Fruit fly (Drosophila melanogaster) whole organism, embryonic: ENCODE measurements around the gene Idgf3.

ENCODE experiments used
- Abd-B ChIP-seq: fragments of 200-800 bp; sonication (Bioruptor generic); optimal IDR thresholded peaks from 2 replicates; lab custom pipeline; 2018; ENCODE audit warnings: missing biosample characterization, mild to moderate bottlenecking, missing genetic modification characterization, moderate library complexity
- Ada2b ChIP-seq: fragments of 200-800 bp; sonication (Bioruptor generic); IDR thresholded peaks from 2 replicates; pipeline ENCODE4 v1.3.6; 2022; ENCODE audit warnings: missing biosample characterization, missing genetic modification characterization
- CG10274 ChIP-seq: fragments of 200-800 bp; sonication (Bioruptor generic); optimal IDR thresholded peaks from 3 replicates; lab custom pipeline; 2017; ENCODE audit warnings: missing biosample characterization, mild to moderate bottlenecking, missing genetic modification characterization
- CG10321 ChIP-seq: fragments of 200-800 bp; sonication (Bioruptor generic); IDR thresholded peaks from 2 replicates; pipeline ENCODE4 v1.3.6; 2022; ENCODE audit warnings: missing biosample characterization, missing genetic modification characterization
- CG11456 ChIP-seq: fragments of 200-800 bp; sonication (Bioruptor generic); IDR thresholded peaks from 3 replicates; pipeline ENCODE4 v1.3.6; 2022; ENCODE audit warnings: missing biosample characterization, missing genetic modification characterization
- CG12769 ChIP-seq: fragments of 200-800 bp; sonication (Bioruptor generic); optimal IDR thresholded peaks from 2 replicates; lab custom pipeline; 2019; ENCODE audit warnings: missing biosample characterization, mild to moderate bottlenecking, missing genetic modification characterization, moderate library complexity
- CG15514 ChIP-seq: fragments of 200-800 bp; sonication (Bioruptor generic); optimal IDR thresholded peaks from 3 replicates; lab custom pipeline; 2017; ENCODE audit warnings: missing biosample characterization, missing genetic modification characterization, mild to moderate bottlenecking, moderate library complexity, missing genetic modification reagents
- CG17359 ChIP-seq: fragments of 200-800 bp; sonication (Bioruptor generic); optimal IDR thresholded peaks from 3 replicates; lab custom pipeline; 2018; ENCODE audit warnings: missing biosample characterization, mild to moderate bottlenecking, missing genetic modification characterization, moderate library complexity
- CG2116 ChIP-seq: fragments of 200-800 bp; sonication (Bioruptor generic); optimal IDR thresholded peaks from 3 replicates; lab custom pipeline; 2018; ENCODE audit warnings: missing biosample characterization, mild to moderate bottlenecking, missing genetic modification characterization
- CG2712 ChIP-seq: fragments of 200-800 bp; optimal IDR thresholded peaks from 3 replicates; lab custom pipeline; 2019; ENCODE audit warnings: missing biosample characterization, mild to moderate bottlenecking, missing genetic modification characterization, moderate library complexity
- CG30020 ChIP-seq: fragments of 200-800 bp; optimal IDR thresholded peaks from 2 replicates; lab custom pipeline; 2019; ENCODE audit warnings: missing biosample characterization, mild to moderate bottlenecking, missing genetic modification characterization, moderate library complexity
- CG3163 ChIP-seq: fragments of 200-800 bp; sonication (Bioruptor generic); optimal IDR thresholded peaks from 3 replicates; lab custom pipeline; 2016; ENCODE audit warnings: missing biosample characterization, missing genetic modification characterization
- CG32772 ChIP-seq: fragments of 200-800 bp; sonication (Bioruptor generic); IDR thresholded peaks from 2 replicates; pipeline ENCODE4 v1.3.6; 2022; ENCODE audit warnings: missing biosample characterization, missing genetic modification characterization
- CG4730 ChIP-seq: fragments of 200-800 bp; sonication (Bioruptor generic); IDR thresholded peaks from 2 replicates; pipeline ENCODE4 v1.3.6; 2022; ENCODE audit warnings: missing biosample characterization, missing genetic modification characterization
- CG4820 ChIP-seq: fragments of 200-800 bp; sonication (Bioruptor generic); optimal IDR thresholded peaks from 3 replicates; lab custom pipeline; 2016; ENCODE audit warnings: missing biosample characterization, missing genetic modification characterization
- CG5245 ChIP-seq: fragments of 200-800 bp; sonication (Bioruptor generic); optimal IDR thresholded peaks from 3 replicates; lab custom pipeline; 2016; ENCODE audit warnings: missing biosample characterization, missing genetic modification characterization
- CG8944 ChIP-seq: fragments of 200-800 bp; sonication (Bioruptor generic); optimal IDR thresholded peaks from 3 replicates; lab custom pipeline; 2016; ENCODE audit warnings: missing biosample characterization, missing genetic modification characterization
- CkIIα-i1 ChIP-seq: fragments of 200-800 bp; sonication (Bioruptor generic); IDR thresholded peaks from 2 replicates; pipeline ENCODE4 v1.3.6; 2022; ENCODE audit warnings: missing biosample characterization, missing genetic modification characterization
- CrebB ChIP-seq: fragments of 200-800 bp; sonication (Bioruptor generic); optimal IDR thresholded peaks from 3 replicates; lab custom pipeline; 2018; ENCODE audit warnings: missing biosample characterization, mild to moderate bottlenecking, missing genetic modification characterization
- D ChIP-seq, 2 experiments: fragments of 200-800 bp in 1 of 2; fragments of >200 bp in 1 of 2; sonication (Bioruptor generic) in 1 of 2; optimal IDR thresholded peaks; 2 replicates in 1 of 2; 3 replicates in 1 of 2; lab custom pipeline; 2017; ENCODE audit warnings: mild to moderate bottlenecking in 1 of 2, missing biosample characterization in 1 of 2, missing genetic modification characterization in 1 of 2, missing genetic modification reagents in 1 of 2
- Dip3 ChIP-seq: fragments of 200-800 bp; sonication (Bioruptor generic); optimal IDR thresholded peaks from 3 replicates; lab custom pipeline; 2016; ENCODE audit warnings: missing biosample characterization, missing genetic modification characterization
- HLHmδ ChIP-seq: fragments of 200-800 bp; sonication (Bioruptor generic); optimal IDR thresholded peaks from 2 replicates; lab custom pipeline; 2018; ENCODE audit warnings: missing biosample characterization, mild to moderate bottlenecking, missing genetic modification characterization, moderate library complexity
- Nf-YA ChIP-seq: fragments of 200-800 bp; sonication (Bioruptor generic); IDR thresholded peaks from 2 replicates; pipeline ENCODE4 v1.3.6; 2022; ENCODE audit warnings: missing biosample characterization, missing genetic modification characterization
- Optix ChIP-seq: fragments of 200-800 bp; sonication (Bioruptor generic); IDR thresholded peaks from 3 replicates; pipeline ENCODE4 v1.3.6; 2022; ENCODE audit warnings: missing biosample characterization, missing genetic modification characterization
- Ptx1 ChIP-seq: fragments of 200-800 bp; sonication (Bioruptor generic); IDR thresholded peaks from 2 replicates; pipeline ENCODE4 v1.3.6; 2022; ENCODE audit warnings: missing biosample characterization, missing genetic modification characterization
- Sox100B ChIP-seq: fragments of 200-800 bp; sonication (Bioruptor generic); optimal IDR thresholded peaks from 3 replicates; lab custom pipeline; 2018; ENCODE audit warnings: missing biosample characterization, mild to moderate bottlenecking, missing genetic modification characterization
- Sry-β ChIP-seq: fragments of 200-800 bp; sonication (Bioruptor generic); optimal IDR thresholded peaks from 2 replicates; lab custom pipeline; 2018; ENCODE audit warnings: missing biosample characterization, mild to moderate bottlenecking, missing genetic modification characterization, moderate library complexity
- ara ChIP-seq: fragments of 200-800 bp; sonication (Bioruptor generic); IDR thresholded peaks from 2 replicates; pipeline ENCODE4 v1.3.6; 2022; ENCODE audit warnings: missing biosample characterization, missing genetic modification characterization
- cas ChIP-seq: fragments of 200-800 bp; sonication (Bioruptor generic); IDR thresholded peaks from 2 replicates; pipeline ENCODE4 v1.3.6; 2022; ENCODE audit warnings: missing biosample characterization, missing genetic modification characterization
- chn ChIP-seq: fragments of 200-800 bp; sonication (Bioruptor generic); optimal IDR thresholded peaks from 2 replicates; lab custom pipeline; 2016; ENCODE audit warnings: missing biosample characterization, missing genetic modification characterization
- danr ChIP-seq: fragments of 200-800 bp; sonication (Bioruptor generic); IDR thresholded peaks from 2 replicates; pipeline ENCODE4 v1.3.6; 2022; ENCODE audit warnings: missing biosample characterization, missing genetic modification characterization
- en ChIP-seq: fragments of 200-800 bp; sonication (Bioruptor generic); optimal IDR thresholded peaks from 2 replicates; lab custom pipeline; 2016; ENCODE audit warnings: missing biosample characterization, missing genetic modification characterization
- eyg ChIP-seq: fragments of 200-800 bp; sonication (Bioruptor generic); optimal IDR thresholded peaks from 3 replicates; lab custom pipeline; 2016; ENCODE audit warnings: missing biosample characterization, missing genetic modification characterization
- gce ChIP-seq: fragments of 200-800 bp; sonication (Bioruptor generic); IDR thresholded peaks from 3 replicates; pipeline ENCODE4 v1.3.6; 2022; ENCODE audit warnings: missing biosample characterization, missing genetic modification characterization
- ham ChIP-seq: fragments of 200-800 bp; sonication (Bioruptor generic); IDR thresholded peaks from 2 replicates; pipeline ENCODE4 v1.3.6; 2022; ENCODE audit warnings: missing biosample characterization, missing genetic modification characterization
- lmd ChIP-seq: fragments of 200-800 bp; sonication (Bioruptor generic); IDR thresholded peaks from 2 replicates; pipeline ENCODE4 v1.3.6; 2022; ENCODE audit warnings: missing biosample characterization, missing genetic modification characterization
- mld ChIP-seq: fragments of 200-800 bp; sonication (Bioruptor generic); IDR thresholded peaks from 3 replicates; pipeline ENCODE4 v1.3.6; 2022; ENCODE audit warnings: missing biosample characterization, missing genetic modification characterization; ENCODE audit not compliant: partially characterized antibody
- nmo ChIP-seq: fragments of 200-800 bp; sonication (Bioruptor generic); optimal IDR thresholded peaks from 2 replicates; lab custom pipeline; 2018; ENCODE audit warnings: missing biosample characterization, mild to moderate bottlenecking, missing genetic modification characterization, moderate library complexity
- peb ChIP-seq: fragments of 200-800 bp; sonication (Bioruptor generic); IDR thresholded peaks from 2 replicates; pipeline ENCODE4 v1.3.6; 2022; ENCODE audit warnings: missing biosample characterization, missing genetic modification characterization
- prd ChIP-seq, 3 experiments: fragments of >200 bp in 2 of 3; fragments of 200-800 bp in 1 of 3; sonication (Bioruptor generic) in 1 of 3; optimal IDR thresholded peaks in 2 of 3; IDR thresholded peaks in 1 of 3; 2 replicates in 2 of 3; 3 replicates in 1 of 3; pipeline versions ENCODE4 v1.3.6 to Lab custom; 2017 to 2022; ENCODE audit warnings: missing biosample characterization in 1 of 3, missing genetic modification characterization in 1 of 3
- sc ChIP-seq, 3 experiments: fragments of >200 bp in 2 of 3; fragments of 200-800 bp in 1 of 3; sonication (Bioruptor generic) in 1 of 3; optimal IDR thresholded peaks; 2 replicates in 2 of 3; 3 replicates in 1 of 3; lab custom pipeline; 2017; ENCODE audit warnings: mild to moderate bottlenecking in 1 of 3, missing biosample characterization in 1 of 3, missing genetic modification characterization in 1 of 3, missing genetic modification reagents in 1 of 3
- scrt ChIP-seq: fragments of 200-800 bp; sonication (Bioruptor generic); optimal IDR thresholded peaks from 2 replicates; lab custom pipeline; 2018; ENCODE audit warnings: missing biosample characterization, mild to moderate bottlenecking, missing genetic modification characterization, moderate library complexity
- sens ChIP-seq: fragments of 200-800 bp; sonication (Bioruptor generic); peaks from one replicate; lab custom pipeline; 2016; ENCODE audit warnings: missing biosample characterization, missing genetic modification characterization
- sisA ChIP-seq: fragments of 200-800 bp; sonication (Bioruptor generic); IDR thresholded peaks from 2 replicates; pipeline ENCODE4 v1.3.6; 2022; ENCODE audit warnings: missing biosample characterization, missing genetic modification characterization
- slp2 ChIP-seq: fragments of 200-800 bp; sonication (Bioruptor generic); optimal IDR thresholded peaks from 2 replicates; lab custom pipeline; 2016; ENCODE audit warnings: missing biosample characterization, missing genetic modification characterization
- tx ChIP-seq: fragments of 200-800 bp; sonication (Bioruptor generic); optimal IDR thresholded peaks from 2 replicates; lab custom pipeline; 2016; ENCODE audit warnings: missing biosample characterization, missing genetic modification characterization
- unc-4 ChIP-seq: fragments of 200-800 bp; sonication (Bioruptor generic); IDR thresholded peaks from 2 replicates; pipeline ENCODE4 v1.3.6; 2022; ENCODE audit warnings: missing biosample characterization, missing genetic modification characterization; ENCODE audit not compliant: partially characterized antibody
- zen ChIP-seq: fragments of 200-800 bp; sonication (Bioruptor generic); optimal IDR thresholded peaks from 3 replicates; lab custom pipeline; 2018; ENCODE audit warnings: missing biosample characterization, mild to moderate bottlenecking, missing genetic modification characterization, moderate library complexity

The Idgf3 gene

dm6 chr2L:16448451-16449206 is 2.1 kb upstream of the Idgf3 start, which contains the start of gene CG5888 (continued):
- TF ChIP-seq CrebB (tag; lab: Kevin White, UChicago): no peak
- TF ChIP-seq Dip3 (GFP tag; lab: Kevin White, UChicago): no peak
- TF ChIP-seq Sox100B (GFP tag; lab: Kevin White, UChicago): peak; percentile 84
- no peak for TF ChIP-seq D (optimal IDR thresholded peaks at IDR 0.05; lab: Kevin White, UChicago)
- peak; percentile 76 for TF ChIP-seq D (GFP tag; optimal IDR thresholded peaks at IDR 0.05; lab: Kevin White, UChicago)
- no peak for TF ChIP-seq HLHmδ (GFP tag; lab: Kevin White, UChicago)
- TF ChIP-seq ham (GFP tag; lab: Robert Waterston, UW): no peak
- peak; percentile 23 for TF ChIP-seq CG4820 (GFP tag; lab: Kevin White, UChicago)
- peak; percentile 63 for TF ChIP-seq sens (GFP tag; lab: Kevin White, UChicago)
- no peak for TF ChIP-seq CG12769 (tag; lab: Kevin White, UChicago)
- peak; percentile 14 for TF ChIP-seq CG2116 (GFP tag; lab: Kevin White, UChicago)
- peak; percentile 55 for TF ChIP-seq CG30020 (tag; lab: Kevin White, UChicago)
- no peak for TF ChIP-seq unc-4 (GFP tag; lab: Robert Waterston, UW)
- TF ChIP-seq CG10321 (GFP tag; lab: Robert Waterston, UW): peak; percentile 28; the same call in 1 of the 2 replicates
- TF ChIP-seq ara: peak; percentile 66
- peak; percentile 45 for TF ChIP-seq CG17359 (tag; lab: Kevin White, UChicago)
- TF ChIP-seq cas (GFP tag; lab: Robert Waterston, UW): 0 out of 2 replicates have a peak, but pooled peaks have one; percentile 26
- TF ChIP-seq Nf-YA (GFP tag; lab: Robert Waterston, UW): 0 out of 2 replicates have a peak, but pooled peaks have one; percentile 22
- TF ChIP-seq CG2712 (tag; lab: Kevin White, UChicago): peak; percentile 73
- TF ChIP-seq CG11456: peak; percentile 56; the same call in 1 of the 3 replicates
- no peak for TF ChIP-seq chn
- TF ChIP-seq CG10274: no peak
- TF ChIP-seq peb (GFP tag; lab: Robert Waterston, UW): peak; percentile 46; the same call in 1 of the 2 replicates
- TF ChIP-seq nmo (GFP tag; lab: Kevin White, UChicago): peak; percentile 69
- TF ChIP-seq danr: no peak; the same call in 1 of the 2 replicates
- no peak for TF ChIP-seq sc (optimal IDR thresholded peaks at IDR 0.05; lab: Kevin White, UChicago)
- peak; percentile 65 for TF ChIP-seq sc (GFP tag; optimal IDR thresholded peaks at IDR 0.05; lab: Kevin White, UChicago)
- TF ChIP-seq scrt (GFP tag; lab: Kevin White, UChicago): no peak
- TF ChIP-seq eyg: no peak
- TF ChIP-seq Ada2b: no peak; the same call in 1 of the 2 replicates
- no peak for TF ChIP-seq CkIIα-i1
- TF ChIP-seq Abd-B: no peak
- TF ChIP-seq tx (GFP tag; lab: Kevin White, UChicago): no peak
- peak; percentile 16; the same call in 1 of the 2 replicates for TF ChIP-seq sisA (GFP tag; lab: Robert Waterston, UW)
- no peak for TF ChIP-seq gce (GFP tag; lab: Robert Waterston, UW)
- peak; percentile 64 for TF ChIP-seq lmd
- TF ChIP-seq CG8944 (GFP tag; lab: Kevin White, UChicago): no peak
- TF ChIP-seq CG32772 (GFP tag; lab: Robert Waterston, UW): peak; percentile 59
- TF ChIP-seq Sry-β (GFP tag; lab: Kevin White, UChicago): no peak
- peak; percentile 86 for TF ChIP-seq Ptx1 (GFP tag; lab: Robert Waterston, UW)
- TF ChIP-seq CG4730 (GFP tag; lab: Robert Waterston, UW): 0 out of 2 replicates have a peak, but pooled peaks have one; percentile 31
- no peak for TF ChIP-seq mld (GFP tag; lab: Robert Waterston, UW)
- TF ChIP-seq CG15514 (GFP tag; lab: Kevin White, UChicago): no peak
- no peak for TF ChIP-seq CG5245 (GFP tag; lab: Kevin White, UChicago)
- no peak for TF ChIP-seq slp2 (GFP tag; lab: Kevin White, UChicago)
- peak; percentile 26 for TF ChIP-seq zen
- no peak for TF ChIP-seq CG3163 (GFP tag; lab: Kevin White, UChicago)
- TF ChIP-seq Optix: no peak
- TF ChIP-seq en (GFP tag; lab: Kevin White, UChicago): no peak
- TF ChIP-seq prd (optimal IDR thresholded peaks at IDR 0.05; lab: Kevin White, UChicago): no peak
- peak; percentile 76 for TF ChIP-seq prd (GFP tag; IDR thresholded peaks at IDR 0.05; lab: Robert Waterston, UW)
